Worm (Caenorhabditis elegans) whole organism, L3 larva: Measurements from ENCODE around the gene npr-35.

Experiments used
- R02D3.7 ChIP-seq: fragments of 150-350 bp; optimal IDR thresholded peaks from 2 replicates; lab custom pipeline; 2014; ENCODE audit warnings: missing biosample characterization, missing genetic modification characterization
- ZK546.5 ChIP-seq: sonication (generic microtip); optimal IDR thresholded peaks from 2 replicates; lab custom pipeline; 2017; ENCODE audit warnings: missing biosample characterization, missing genetic modification characterization
- aly-2 ChIP-seq: fragments of 150-350 bp; optimal IDR thresholded peaks from 2 replicates; lab custom pipeline; 2014; ENCODE audit warnings: missing biosample characterization, missing genetic modification characterization
- ama-1 ChIP-seq: fragments of 150-350 bp; optimal IDR thresholded peaks from 2 replicates; lab custom pipeline; 2018
- ceh-28 ChIP-seq: fragments of 150-350 bp; optimal IDR thresholded peaks from 2 replicates; lab custom pipeline; 2014; ENCODE audit warnings: missing biosample characterization, missing genetic modification reagents, missing genetic modification characterization
- ceh-9 ChIP-seq: sonication (generic microtip); optimal IDR thresholded peaks from 2 replicates; lab custom pipeline; 2018; ENCODE audit warnings: missing biosample characterization, missing genetic modification characterization
- egl-5 ChIP-seq: fragments of 150-350 bp; optimal IDR thresholded peaks from 2 replicates; lab custom pipeline; 2017; ENCODE audit warnings: missing biosample characterization, missing genetic modification reagents, missing genetic modification characterization, inconsistent platforms
- elt-1 ChIP-seq: fragments of 150-350 bp; optimal IDR thresholded peaks from 2 replicates; lab custom pipeline; 2014; ENCODE audit warnings: missing biosample characterization, missing genetic modification characterization
- elt-2 ChIP-seq: sonication (generic microtip); optimal IDR thresholded peaks from 2 replicates; lab custom pipeline; 2016; ENCODE audit warnings: missing genetic modification reagents, mild to moderate bottlenecking, missing genetic modification characterization, missing compliant biosample characterization
- fkh-10 ChIP-seq: sonication (generic microtip); optimal IDR thresholded peaks from 2 replicates; lab custom pipeline; 2017; ENCODE audit warnings: missing biosample characterization, missing genetic modification reagents, missing genetic modification characterization
- fkh-2 ChIP-seq: fragments of 150-350 bp; optimal IDR thresholded peaks from 2 replicates; lab custom pipeline; 2014; ENCODE audit warnings: missing biosample characterization, missing genetic modification reagents, missing genetic modification characterization
- fos-1 ChIP-seq: fragments of 150-350 bp; optimal IDR thresholded peaks from 2 replicates; lab custom pipeline; 2014; ENCODE audit warnings: missing biosample characterization, missing genetic modification characterization
- hmg-11 ChIP-seq: sonication (generic microtip); optimal IDR thresholded peaks from 2 replicates; lab custom pipeline; 2016; ENCODE audit warnings: missing genetic modification characterization, missing compliant biosample characterization
- jun-1 ChIP-seq: fragments of 150-350 bp; optimal IDR thresholded peaks from 2 replicates; lab custom pipeline; 2014; ENCODE audit warnings: missing biosample characterization, missing genetic modification reagents, missing genetic modification characterization
- lin-39 ChIP-seq: fragments of 150-350 bp; optimal IDR thresholded peaks from 2 replicates; lab custom pipeline; 2018; ENCODE audit warnings: missing biosample characterization, missing genetic modification reagents, missing genetic modification characterization
- lsy-12 ChIP-seq: sonication (generic microtip); optimal IDR thresholded peaks from 2 replicates; lab custom pipeline; 2016; ENCODE audit warnings: mild to moderate bottlenecking, missing genetic modification characterization, missing compliant biosample characterization
- mdl-1 ChIP-seq: fragments of 150-350 bp; optimal IDR thresholded peaks from 2 replicates; lab custom pipeline; 2014; ENCODE audit warnings: missing biosample characterization, missing genetic modification characterization
- nhr-11 ChIP-seq: fragments of 150-350 bp; optimal IDR thresholded peaks from 2 replicates; lab custom pipeline; 2014; ENCODE audit warnings: missing biosample characterization, missing genetic modification characterization
- nhr-12 ChIP-seq: fragments of 150-350 bp; optimal IDR thresholded peaks from 2 replicates; lab custom pipeline; 2014; ENCODE audit warnings: missing biosample characterization, missing genetic modification characterization
- nhr-23 ChIP-seq: fragments of 150-350 bp; optimal IDR thresholded peaks from 2 replicates; lab custom pipeline; 2014; ENCODE audit warnings: missing biosample characterization, missing genetic modification reagents, missing genetic modification characterization
- nhr-237 ChIP-seq: fragments of 150-350 bp; optimal IDR thresholded peaks from 2 replicates; lab custom pipeline; 2014; ENCODE audit warnings: missing biosample characterization, missing genetic modification characterization
- nhr-25 ChIP-seq: sonication (generic microtip); optimal IDR thresholded peaks from 2 replicates; lab custom pipeline; 2017; ENCODE audit warnings: missing biosample characterization, missing genetic modification characterization
- nhr-43 ChIP-seq: sonication (generic microtip); optimal IDR thresholded peaks from 2 replicates; lab custom pipeline; 2016; ENCODE audit warnings: mild to moderate bottlenecking, missing genetic modification characterization, missing compliant biosample characterization; ENCODE audit not compliant: poor library complexity, severe bottlenecking
- nhr-67 ChIP-seq: fragments of 150-350 bp; optimal IDR thresholded peaks from 2 replicates; lab custom pipeline; 2014; ENCODE audit warnings: missing biosample characterization, missing genetic modification characterization
- nhr-76 ChIP-seq: fragments of 150-350 bp; sonication (generic microtip); optimal IDR thresholded peaks from 5 replicates; lab custom pipeline; 2014; ENCODE audit warnings: missing biosample characterization, missing genetic modification characterization
- nhr-77 ChIP-seq: fragments of 150-350 bp; optimal IDR thresholded peaks from 2 replicates; lab custom pipeline; 2014; ENCODE audit warnings: missing biosample characterization, missing genetic modification characterization
- pqm-1 ChIP-seq: fragments of 150-350 bp; optimal IDR thresholded peaks from 2 replicates; lab custom pipeline; 2017; ENCODE audit warnings: missing biosample characterization, missing genetic modification characterization, inconsistent platforms
- sea-2 ChIP-seq: fragments of 150-350 bp; sonication (generic microtip); optimal IDR thresholded peaks from 4 replicates; lab custom pipeline; 2014; ENCODE audit warnings: missing biosample characterization, missing genetic modification reagents, missing genetic modification characterization
- unc-62 ChIP-seq: fragments of 150-350 bp; sonication (generic microtip); optimal IDR thresholded peaks from 4 replicates; lab custom pipeline; 2014; ENCODE audit warnings: missing biosample characterization, missing genetic modification reagents, missing genetic modification characterization
- ztf-11 ChIP-seq: fragments of 150-350 bp; optimal IDR thresholded peaks from 2 replicates; lab custom pipeline; 2014; ENCODE audit warnings: missing biosample characterization, missing genetic modification characterization
- ztf-4 ChIP-seq: fragments of 150-350 bp; optimal IDR thresholded peaks from 2 replicates; lab custom pipeline; 2014; ENCODE audit warnings: missing biosample characterization, missing genetic modification characterization

Gene npr-35

ce11 chrIV:7709701-7710100 lies 33.9 kb upstream of the npr-35 start, which contains the start of the genes mrpl-1, emc-6 and mrps-24 (continued):
- TF ChIP-seq sea-2 (GFP tag; lab: Kevin White, UChicago) (no peak), lin-39 (tag; lab: Kevin White, UChicago) (no peak), nhr-12 (tag; lab: Kevin White, UChicago) (no peak), mdl-1 (tag; lab: Kevin White, UChicago) (no peak), fkh-2 (tag; lab: Kevin White, UChicago) (no peak), nhr-43 (tag; lab: Kevin White, UChicago) (no peak), nhr-25 (tag; lab: Kevin White, UChicago) (no peak), ztf-4 (tag; lab: Kevin White, UChicago) (no peak), egl-5 (no peak), ztf-11 (tag; lab: Kevin White, UChicago) (no peak), ZK546.5 (tag; lab: Kevin White, UChicago) (no peak), ceh-28 (tag; lab: Kevin White, UChicago) (no peak), lsy-12 (tag; lab: Kevin White, UChicago) (no peak)

ce11 chrIV:7710824-7711223 lies 32.8 kb upstream of the npr-35 start, which contains the start of gene nhr-8:
Gene nhr-8, plus strand, starts transcription at chrIV:7710983.
- TF ChIP-seq nhr-76 (tag; lab: Kevin White, UChicago) (no peak), fos-1 (tag; lab: Kevin White, UChicago) (peak; percentile 42), ceh-28 (tag; lab: Kevin White, UChicago) (peak; percentile 51), pqm-1 (tag; lab: Kevin White, UChicago) (peak; percentile 98), elt-2 (tag; lab: Kevin White, UChicago) (peak; percentile 99), hmg-11 (no peak), nhr-12 (tag; lab: Kevin White, UChicago) (no peak), jun-1 (peak; percentile 75), mdl-1 (tag; lab: Kevin White, UChicago) (no peak)

ce11 chrIV:7712252-7712651 lies 31.4 kb upstream of the npr-35 start:
- TF ChIP-seq mdl-1 (tag; lab: Kevin White, UChicago) (no peak), pqm-1 (tag; lab: Kevin White, UChicago) (peak; percentile 41), fos-1 (tag; lab: Kevin White, UChicago) (no peak), elt-2 (tag; lab: Kevin White, UChicago) (peak; percentile 59)

- TF ChIP-seq nhr-25 (tag; lab: Kevin White, UChicago) (no peak), sea-2 (GFP tag; lab: Kevin White, UChicago) (no peak), aly-2 (tag; lab: Kevin White, UChicago) (no peak), nhr-67 (tag; lab: Kevin White, UChicago) (no peak)
- TF ChIP-seq, all 47 proteins: peak for 0
Observed at ce11 chrIV:7717916-7718315, 25.7 kb upstream of the npr-35 start, which contains the start of gene F33D4.6. Gene F33D4.6, minus strand, starts transcription at chrIV:7718016.

- TF ChIP-seq elt-1 (tag; lab: Kevin White, UChicago) (no peak), egl-5 (peak; percentile 53)
Observed at ce11 chrIV:7722806-7723205, 20.8 kb upstream of the npr-35 start, which contains the start of gene C50F7.6. Gene C50F7.6, minus strand, starts transcription at chrIV:7723199.

ce11 chrIV:7723555-7723954 lies 20.1 kb upstream of the npr-35 start:
- TF ChIP-seq egl-5 (peak; percentile 76), nhr-23 (tag; lab: Kevin White, UChicago) (no peak), lin-39 (tag; lab: Kevin White, UChicago) (no peak)

ce11 chrIV:7724912-7725311 lies 18.7 kb upstream of the npr-35 start:
- TF ChIP-seq nhr-77 (tag; lab: Kevin White, UChicago) (no peak), jun-1 (no peak), nhr-76 (tag; lab: Kevin White, UChicago) (no peak), lin-39 (tag; lab: Kevin White, UChicago) (peak; percentile 73), nhr-11 (tag; lab: Kevin White, UChicago) (no peak), nhr-43 (tag; lab: Kevin White, UChicago) (no peak), nhr-12 (tag; lab: Kevin White, UChicago) (no peak)

- TF ChIP-seq elt-1 (tag; lab: Kevin White, UChicago) (no peak), pqm-1 (tag; lab: Kevin White, UChicago) (peak; percentile 8), elt-2 (tag; lab: Kevin White, UChicago) (peak; percentile 56), ama-1 (lab: Kevin White, UChicago) (no peak), nhr-77 (tag; lab: Kevin White, UChicago) (no peak), fkh-10 (GFP tag; lab: Kevin White, UChicago) (no peak), jun-1 (no peak), nhr-25 (tag; lab: Kevin White, UChicago) (no peak), nhr-237 (tag; lab: Kevin White, UChicago) (no peak), hmg-11 (no peak), lin-39 (tag; lab: Kevin White, UChicago) (no peak), sea-2 (GFP tag; lab: Kevin White, UChicago) (no peak), R02D3.7 (tag; lab: Kevin White, UChicago) (no peak), nhr-67 (tag; lab: Kevin White, UChicago) (no peak), ceh-9 (no peak), unc-62 (no peak), ztf-11 (tag; lab: Kevin White, UChicago) (no peak)
Observed at ce11 chrIV:7726325-7726724, 17.3 kb upstream of the npr-35 start, which contains the start of gene C50F7.5. Gene C50F7.5, plus strand, starts transcription at chrIV:7726719.
